Worm (Caenorhabditis elegans): ENCODE measurements around the gene cbs-1.

cbs-1 gene

DNA sequence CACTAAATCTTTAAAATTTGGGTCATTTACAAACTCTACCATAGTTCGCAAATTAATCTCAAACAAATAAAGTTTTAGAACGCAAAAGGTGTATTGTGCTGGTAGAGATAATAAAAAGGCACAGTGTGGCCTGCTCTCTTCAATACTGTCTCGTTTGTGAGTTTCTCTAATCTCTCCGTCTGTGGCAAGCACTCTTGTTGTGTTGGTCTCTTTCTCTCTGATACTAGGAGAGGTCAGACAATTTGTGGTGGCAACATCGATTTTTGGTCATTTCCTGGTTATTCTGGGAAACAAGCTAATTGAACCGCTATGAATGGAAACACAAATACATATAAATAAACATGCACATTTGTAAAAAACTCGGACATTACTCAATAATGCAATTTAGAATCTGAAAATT is 20.2 kb downstream of the cbs-1 start, which contains the start of gene ZC373.5:
Gene ZC373.5 (minus strand): TSS at position 159 of the 400 bp plus-strand sequence.
- TF ChIP-seq bed-3 (GFP tag; optimal IDR thresholded peaks at IDR 0.05), result no peak
- no peak for TF ChIP-seq hlh-1 (tag; optimal IDR thresholded peaks at IDR 0.05)
- no peak for TF ChIP-seq nhr-76 (tag; optimal IDR thresholded peaks at IDR 0.05)
- TF ChIP-seq unc-39 (tag; optimal IDR thresholded peaks at IDR 0.05), result no peak
- TF ChIP-seq lin-13 (tag; optimal IDR thresholded peaks at IDR 0.05), result no peak
- no peak for TF ChIP-seq nhr-12 (tag; optimal IDR thresholded peaks at IDR 0.05)
- TF ChIP-seq snpc-4 (tag; optimal IDR thresholded peaks at IDR 0.05), result no peak
- TF ChIP-seq ceh-39 (tag; optimal IDR thresholded peaks at IDR 0.05), result no peak
- TF ChIP-seq ham-2 (GFP tag; optimal IDR thresholded peaks at IDR 0.05), result no peak
- TF ChIP-seq unc-120 (tag; optimal IDR thresholded peaks at IDR 0.05; ENCODE audit: poor library complexity, severe bottlenecking), result no peak
- TF ChIP-seq nhr-237 (tag; optimal IDR thresholded peaks at IDR 0.05), result no peak
- no peak for TF ChIP-seq nhr-28 (tag; optimal IDR thresholded peaks at IDR 0.05)
- TF ChIP-seq pha-4 (tag; optimal IDR thresholded peaks at IDR 0.05), result no peak
- no peak for TF ChIP-seq elt-1 (tag; optimal IDR thresholded peaks at IDR 0.05; ENCODE audit: borderline replicate concordance, insufficient read depth)
- no peak for TF ChIP-seq ceh-43 (GFP tag; optimal IDR thresholded peaks at IDR 0.05)
- no peak for TF ChIP-seq mab-5 (tag; optimal IDR thresholded peaks at IDR 0.05)
- TF ChIP-seq elt-3 (tag; optimal IDR thresholded peaks at IDR 0.05), result no peak
- no peak for TF ChIP-seq nhr-2 (tag; optimal IDR thresholded peaks at IDR 0.05)
- no peak for TF ChIP-seq mls-2 (tag; optimal IDR thresholded peaks at IDR 0.05)
- no peak for TF ChIP-seq ces-1 (GFP tag; optimal IDR thresholded peaks at IDR 0.05)

DNA sequence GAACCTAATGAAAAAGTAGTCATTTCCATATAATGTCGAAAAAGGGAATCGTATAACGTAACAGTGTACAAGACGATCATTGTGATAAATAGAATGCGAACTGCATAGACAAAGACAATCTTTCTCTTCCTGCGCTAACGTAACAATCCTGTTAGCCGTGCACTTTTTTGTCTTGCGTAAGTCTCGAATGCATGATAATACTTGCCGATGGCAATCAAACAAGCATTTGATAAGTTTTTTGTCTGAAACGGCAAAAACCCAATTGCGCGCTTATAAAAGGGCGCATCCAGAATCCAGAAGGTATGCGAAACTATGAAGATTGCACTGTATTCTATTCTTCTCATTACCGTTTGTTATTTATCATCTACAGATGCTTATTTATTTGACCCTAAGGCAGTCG is 20.9 kb downstream of the cbs-1 start, which contains the start of gene dao-4:
Gene dao-4 (plus strand): TSS at position 301 of the 400 bp plus-strand sequence.
- TF ChIP-seq lin-32 (GFP tag; optimal IDR thresholded peaks at IDR 0.05), result no peak

DNA sequence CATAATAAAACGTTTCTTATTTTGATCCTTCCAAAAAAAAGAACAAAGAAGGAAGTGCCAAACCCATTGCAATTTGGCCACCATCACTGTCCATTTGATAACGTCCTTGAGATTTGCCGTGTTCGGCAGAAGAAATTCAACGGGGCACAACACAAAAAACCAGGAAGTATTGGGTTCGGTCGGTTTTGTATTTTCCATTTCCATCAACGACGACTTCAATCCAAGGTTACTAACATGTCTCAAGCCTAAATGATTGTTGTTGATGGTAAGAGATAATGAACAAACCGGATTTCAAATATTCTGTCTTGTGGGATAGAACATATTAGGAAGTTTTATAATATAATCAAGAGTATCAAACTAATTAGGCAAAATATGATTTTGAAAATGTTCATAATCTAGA is 22.3 kb downstream of the cbs-1 start:
- no peak for TF ChIP-seq mab-5 (tag; optimal IDR thresholded peaks at IDR 0.05)

DNA sequence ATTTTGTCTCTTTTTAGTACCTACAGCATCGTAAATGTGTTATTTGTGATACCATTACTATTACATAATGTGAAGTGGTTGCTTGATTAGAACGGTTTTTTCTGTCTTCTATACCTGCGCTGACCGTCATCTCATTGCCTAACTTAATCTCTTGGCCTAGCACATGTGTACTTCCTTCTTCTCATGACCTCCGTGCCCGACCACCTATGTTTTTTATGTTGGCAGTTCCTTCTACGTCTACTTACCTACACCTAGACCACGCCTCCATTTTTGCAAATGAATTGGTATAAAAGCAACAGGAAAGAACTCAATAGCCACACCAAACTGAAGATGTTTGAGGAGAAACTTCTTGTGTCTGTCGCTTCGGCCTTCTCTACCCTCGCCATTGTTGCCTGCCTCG is 23.2 kb downstream of the cbs-1 start, which contains the start of gene col-176:
Gene col-176 (plus strand): TSS at position 301 of the 400 bp plus-strand sequence.
- TF ChIP-seq sptf-1 (tag; optimal IDR thresholded peaks at IDR 0.05) (no peak), ceh-39 (tag; optimal IDR thresholded peaks at IDR 0.05) (no peak), elt-1 (tag; optimal IDR thresholded peaks at IDR 0.05; ENCODE audit: borderline replicate concordance, insufficient read depth) (no peak), elt-3 (tag; optimal IDR thresholded peaks at IDR 0.05) (no peak), bed-3 (GFP tag; optimal IDR thresholded peaks at IDR 0.05) (no peak)

DNA sequence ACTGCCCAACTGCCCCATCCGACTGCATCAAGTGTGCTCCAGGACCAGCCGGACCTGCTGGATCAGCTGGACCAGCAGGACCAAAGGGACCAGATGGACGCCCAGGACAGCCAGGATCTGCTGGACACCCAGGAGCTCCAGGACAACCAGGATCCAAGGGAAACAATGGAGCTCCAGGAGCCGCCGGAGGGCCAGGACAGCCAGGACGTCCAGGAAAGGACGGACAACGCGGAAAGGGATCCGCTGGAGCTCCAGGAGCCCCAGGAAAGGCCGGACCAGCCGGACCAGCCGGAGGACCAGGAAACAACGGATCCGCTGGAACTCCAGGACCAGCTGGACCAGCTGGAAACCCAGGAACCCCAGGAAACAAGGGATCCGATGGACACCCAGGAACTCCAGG is 24.0 kb downstream of the cbs-1 start:
- TF ChIP-seq unc-62 (GFP tag; optimal IDR thresholded peaks at IDR 0.05), result no peak
- TF ChIP-seq mep-1 (tag; optimal IDR thresholded peaks at IDR 0.05), result no peak
- TF ChIP-seq snpc-4 (tag; optimal IDR thresholded peaks at IDR 0.05), result no peak
- TF ChIP-seq lin-32 (GFP tag; optimal IDR thresholded peaks at IDR 0.05), result no peak
- no peak for TF ChIP-seq nhr-12 (tag; optimal IDR thresholded peaks at IDR 0.05)
- TF ChIP-seq ces-1 (GFP tag; optimal IDR thresholded peaks at IDR 0.05), result no peak
- no peak for TF ChIP-seq hlh-1 (tag; optimal IDR thresholded peaks at IDR 0.05)
- TF ChIP-seq nhr-237 (tag; optimal IDR thresholded peaks at IDR 0.05), result no peak
- TF ChIP-seq elt-3 (tag; optimal IDR thresholded peaks at IDR 0.05), result no peak
- TF ChIP-seq cnd-1 (tag; optimal IDR thresholded peaks at IDR 0.05), result no peak
- TF ChIP-seq unc-120 (tag; optimal IDR thresholded peaks at IDR 0.05; ENCODE audit: poor library complexity, severe bottlenecking), result no peak
- no peak for TF ChIP-seq bed-3 (GFP tag; optimal IDR thresholded peaks at IDR 0.05)
- TF ChIP-seq M03D4.4 (tag; optimal IDR thresholded peaks at IDR 0.05), result no peak
- no peak for TF ChIP-seq zip-8 (tag; optimal IDR thresholded peaks at IDR 0.05)

DNA sequence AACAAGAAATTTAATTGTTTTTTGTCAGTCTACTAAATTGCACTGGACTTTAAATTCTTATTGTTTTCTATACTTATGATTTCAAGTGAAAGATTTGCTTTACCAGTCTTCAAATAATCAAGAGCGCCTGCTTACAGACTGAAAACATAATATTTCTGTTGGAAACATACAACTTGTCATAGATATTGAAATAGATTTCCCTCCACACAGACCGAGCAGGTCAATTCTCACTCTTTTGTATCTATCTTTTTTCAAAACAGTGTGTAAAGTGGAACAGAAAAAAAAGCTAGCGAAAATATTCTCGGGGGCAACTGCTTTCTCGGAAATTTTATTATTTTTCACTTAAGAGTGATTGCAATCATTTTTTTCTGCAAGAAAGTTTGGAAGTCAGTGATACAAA is 24.6 kb downstream of the cbs-1 start:
- TF ChIP-seq nhr-12 (tag; optimal IDR thresholded peaks at IDR 0.05) (no peak), mls-2 (tag; optimal IDR thresholded peaks at IDR 0.05) (no peak), unc-39 (tag; optimal IDR thresholded peaks at IDR 0.05) (no peak), zip-8 (tag; optimal IDR thresholded peaks at IDR 0.05) (no peak), blmp-1 (tag; optimal IDR thresholded peaks at IDR 0.05) (no peak), ham-2 (GFP tag; optimal IDR thresholded peaks at IDR 0.05) (no peak), lsy-2 (tag; optimal IDR thresholded peaks at IDR 0.05) (no peak), nhr-76 (tag; optimal IDR thresholded peaks at IDR 0.05) (no peak), sem-2 (GFP tag; optimal IDR thresholded peaks at IDR 0.05) (no peak), ceh-39 (tag; optimal IDR thresholded peaks at IDR 0.05) (no peak), snpc-4 (tag; optimal IDR thresholded peaks at IDR 0.05) (no peak), ztf-11 (tag; optimal IDR thresholded peaks at IDR 0.05) (no peak), flh-1 (GFP tag; optimal IDR thresholded peaks at IDR 0.05) (no peak), unc-120 (tag; optimal IDR thresholded peaks at IDR 0.05; ENCODE audit: poor library complexity, severe bottlenecking) (no peak), ceh-43 (GFP tag; optimal IDR thresholded peaks at IDR 0.05) (no peak)
